Fruit fly (Drosophila melanogaster) whole organism, wandering third instar larva: ENCODE results near the gene cry.

Source experiments
- Abd-B ChIP-seq: fragments of >200 bp; optimal IDR thresholded peaks from 2 replicates; lab custom pipeline; 2017; ENCODE audit warnings: missing biosample characterization, missing genetic modification characterization
- CG32264 ChIP-seq: fragments of 200-800 bp; sonication (Bioruptor generic); optimal IDR thresholded peaks from 2 replicates; lab custom pipeline; 2016; ENCODE audit warnings: missing biosample characterization, missing genetic modification characterization
- CG9705 ChIP-seq: fragments of 200-800 bp; sonication (Bioruptor generic); optimal IDR thresholded peaks from 2 replicates; lab custom pipeline; 2018; ENCODE audit warnings: missing biosample characterization, mild to moderate bottlenecking, missing genetic modification characterization
- Dfd ChIP-seq: fragments of >200 bp; optimal IDR thresholded peaks from 2 replicates; lab custom pipeline; 2017; ENCODE audit warnings: missing biosample characterization, missing genetic modification characterization
- Dif ChIP-seq: fragments of 200-275, 200-300 bp; sonication (Bioruptor generic); optimal IDR thresholded peaks from 2 replicates; lab custom pipeline; 2018; ENCODE audit warnings: missing biosample characterization, missing genetic modification characterization; ENCODE audit not compliant: partially characterized antibody
- GATAd ChIP-seq: sonication (Bioruptor generic); optimal IDR thresholded peaks from 2 replicates; lab custom pipeline; 2016; ENCODE audit warnings: missing biosample characterization, missing genetic modification characterization
- HLH106 ChIP-seq: fragments of 200-800 bp; optimal IDR thresholded peaks from 3 replicates; lab custom pipeline; 2019; ENCODE audit warnings: missing biosample characterization, mild to moderate bottlenecking, missing genetic modification characterization, moderate library complexity
- Hnf4 ChIP-seq: fragments of 200-800 bp; sonication (Bioruptor generic); optimal IDR thresholded peaks from 2 replicates; lab custom pipeline; 2016; ENCODE audit warnings: missing biosample characterization, mild to moderate bottlenecking, missing genetic modification characterization
- Hr78 ChIP-seq: fragments of >200 bp; optimal IDR thresholded peaks from 2 replicates; lab custom pipeline; 2017; ENCODE audit warnings: missing biosample characterization, missing genetic modification characterization
- Hr83 ChIP-seq: fragments of 200-300 bp; sonication (Bioruptor generic); optimal IDR thresholded peaks from 2 replicates; lab custom pipeline; 2016; ENCODE audit warnings: missing biosample characterization, mild to moderate bottlenecking, missing genetic modification characterization, moderate library complexity; ENCODE audit not compliant: poor library complexity, severe bottlenecking
- Jra ChIP-seq: sonication (Bioruptor generic); optimal IDR thresholded peaks from 2 replicates; lab custom pipeline; 2016; ENCODE audit warnings: missing biosample characterization, missing genetic modification characterization
- Mio ChIP-seq: sonication (Bioruptor generic); optimal IDR thresholded peaks from 2 replicates; lab custom pipeline; 2016; ENCODE audit warnings: missing biosample characterization, missing genetic modification characterization
- Myc ChIP-seq: fragments of >200 bp; optimal IDR thresholded peaks from 2 replicates; lab custom pipeline; 2017
- N ChIP-seq: fragments of >200 bp; optimal IDR thresholded peaks from 2 replicates; lab custom pipeline; 2018; ENCODE audit warnings: missing biosample characterization, missing external identifiers, missing genetic modification characterization
- OdsH ChIP-seq: fragments of 200-800 bp; sonication (Bioruptor generic); optimal IDR thresholded peaks from 2 replicates; lab custom pipeline; 2016; ENCODE audit warnings: missing biosample characterization, mild to moderate bottlenecking, missing genetic modification characterization
- Rel ChIP-seq, 2 experiments: fragments of 200-800 bp; sonication (Bioruptor generic) in 1 of 2; optimal IDR thresholded peaks; 2 replicates in 1 of 2; 3 replicates in 1 of 2; lab custom pipeline; 2016 to 2019; ENCODE audit warnings: mild to moderate bottlenecking in 2 of 2, missing biosample characterization in 2 of 2, missing genetic modification characterization in 2 of 2, moderate library complexity in 1 of 2
- Sp1 ChIP-seq: fragments of 200-800 bp; sonication (Bioruptor generic); optimal IDR thresholded peaks from 3 replicates; lab custom pipeline; 2019; ENCODE audit warnings: missing biosample characterization, mild to moderate bottlenecking, missing genetic modification characterization, moderate library complexity
- Vsx2 ChIP-seq: fragments of 200-300, 225-300 bp; sonication (Bioruptor generic); optimal IDR thresholded peaks from 2 replicates; lab custom pipeline; 2018; ENCODE audit warnings: missing biosample characterization, missing genetic modification characterization; ENCODE audit not compliant: partially characterized antibody
- br ChIP-seq: fragments of 200-800 bp; sonication (Bioruptor generic); optimal IDR thresholded peaks from 2 replicates; lab custom pipeline; 2016; ENCODE audit warnings: missing biosample characterization, missing genetic modification characterization
- brk ChIP-seq: fragments of 200-800 bp; sonication (Bioruptor generic); optimal IDR thresholded peaks from 2 replicates; lab custom pipeline; 2016; ENCODE audit warnings: missing biosample characterization, mild to moderate bottlenecking, missing genetic modification characterization
- dl ChIP-seq, 2 experiments: fragments of 175-275, 200-275 bp in 1 of 2; fragments of 200-275 bp in 1 of 2; sonication (Bioruptor generic); optimal IDR thresholded peaks; lab custom pipeline; 2018; ENCODE audit warnings: mild to moderate bottlenecking in 2 of 2, missing biosample characterization in 2 of 2, missing genetic modification characterization in 2 of 2, moderate library complexity in 2 of 2; ENCODE audit not compliant: partially characterized antibody in 2 of 2, insufficient read depth in 1 of 2
- dmrt93B ChIP-seq: fragments of 200-800 bp; sonication (Bioruptor generic); optimal IDR thresholded peaks from 2 replicates; lab custom pipeline; 2018; ENCODE audit warnings: missing biosample characterization, mild to moderate bottlenecking, missing genetic modification characterization
- dsf ChIP-seq: sonication (Bioruptor generic); optimal IDR thresholded peaks from 2 replicates; lab custom pipeline; 2016; ENCODE audit warnings: missing biosample characterization, missing genetic modification characterization, borderline replicate concordance
- ey ChIP-seq: fragments of 200-800 bp; sonication (Bioruptor generic); optimal IDR thresholded peaks from 2 replicates; lab custom pipeline; 2016; ENCODE audit warnings: missing biosample characterization, missing genetic modification characterization
- foxo ChIP-seq, 2 experiments: fragments of 200-800 bp; sonication (Bioruptor generic); optimal IDR thresholded peaks; 2 replicates in 1 of 2; 3 replicates in 1 of 2; lab custom pipeline; 2016 to 2017; ENCODE audit warnings: missing biosample characterization in 2 of 2, missing genetic modification characterization in 2 of 2
- fru ChIP-seq: fragments of 200-800 bp; sonication (Bioruptor generic); optimal IDR thresholded peaks from 3 replicates; lab custom pipeline; 2016; ENCODE audit warnings: missing biosample characterization, mild to moderate bottlenecking, missing genetic modification characterization
- h ChIP-seq: fragments of 200-800 bp; sonication (Bioruptor generic); optimal IDR thresholded peaks from 3 replicates; lab custom pipeline; 2016; ENCODE audit warnings: missing biosample characterization, mild to moderate bottlenecking, missing genetic modification characterization
- jim ChIP-seq: fragments of 175-275, 200-325 bp; sonication (Bioruptor generic); optimal IDR thresholded peaks from 2 replicates; lab custom pipeline; 2016; ENCODE audit warnings: missing biosample characterization, mild to moderate bottlenecking, missing genetic modification characterization
- lola ChIP-seq: fragments of >200 bp; optimal IDR thresholded peaks from 2 replicates; lab custom pipeline; 2017; ENCODE audit warnings: missing biosample characterization, missing genetic modification characterization
- pan ChIP-seq: fragments of >200 bp; optimal IDR thresholded peaks from 2 replicates; lab custom pipeline; 2017
- psq ChIP-seq: fragments of 200-800 bp; sonication (Bioruptor generic); optimal IDR thresholded peaks from 3 replicates; lab custom pipeline; 2017; ENCODE audit warnings: missing biosample characterization, mild to moderate bottlenecking, missing genetic modification characterization, moderate library complexity
- rgr ChIP-seq: fragments of 200-800 bp; sonication (Bioruptor generic); optimal IDR thresholded peaks from 3 replicates; lab custom pipeline; 2016; ENCODE audit warnings: missing biosample characterization, mild to moderate bottlenecking, missing genetic modification characterization
- sage ChIP-seq: fragments of 200-800 bp; sonication (Bioruptor generic); optimal IDR thresholded peaks from 2 replicates; lab custom pipeline; 2016; ENCODE audit warnings: missing biosample characterization, mild to moderate bottlenecking, missing genetic modification characterization
- sv ChIP-seq: fragments of 200-800 bp; sonication (Bioruptor generic); optimal IDR thresholded peaks from 3 replicates; lab custom pipeline; 2016; ENCODE audit warnings: missing biosample characterization, missing genetic modification characterization
- tai ChIP-seq: sonication (Bioruptor generic); optimal IDR thresholded peaks from 2 replicates; lab custom pipeline; 2016; ENCODE audit warnings: missing biosample characterization, missing genetic modification characterization
- woc ChIP-seq: sonication (Bioruptor generic); optimal IDR thresholded peaks from 2 replicates; lab custom pipeline; 2016; ENCODE audit warnings: missing biosample characterization, mild to moderate bottlenecking, missing genetic modification characterization

Gene cry

dm6 chr3R:19180263-19180893, 31.6 kb upstream of the cry start, which contains the start of the genes CG5555 and myd (continued):
- TF ChIP-seq OdsH (GFP tag; lab: Kevin White, UChicago) (peak; percentile 64), GATAd (GFP tag; lab: Kevin White, UChicago) (peak; percentile 7), dsf (GFP tag; lab: Kevin White, UChicago) (peak; percentile 39), sv (GFP tag; lab: Kevin White, UChicago) (peak; percentile 10)

- no peak for TF ChIP-seq psq (GFP tag; lab: Kevin White, UChicago)
- peak; percentile 56 for TF ChIP-seq br
- peak; percentile 14 for TF ChIP-seq Hnf4 (GFP tag; lab: Kevin White, UChicago)
- peak; percentile 68 for TF ChIP-seq Sp1 (GFP tag; lab: Kevin White, UChicago)
- peak; percentile 62 for TF ChIP-seq rgr (GFP tag; lab: Kevin White, UChicago)
- TF ChIP-seq jim: no peak
- TF ChIP-seq Abd-B (GFP tag; lab: Kevin White, UChicago): no peak
- peak; percentile 58 for TF ChIP-seq dmrt93B (GFP tag; lab: Kevin White, UChicago)
- TF ChIP-seq dsf (GFP tag; lab: Kevin White, UChicago): no peak
- TF ChIP-seq OdsH (GFP tag; lab: Kevin White, UChicago): peak; percentile 73
- peak; percentile 42 for TF ChIP-seq woc
- peak; percentile 68 for TF ChIP-seq fru (GFP tag; lab: Kevin White, UChicago)
- TF ChIP-seq CG9705 (GFP tag; lab: Kevin White, UChicago): peak; percentile 18
- TF ChIP-seq lola (GFP tag; lab: Kevin White, UChicago): no peak
- peak; percentile 61 for TF ChIP-seq ey (GFP tag; lab: Kevin White, UChicago)
- TF ChIP-seq h (GFP tag; lab: Kevin White, UChicago): peak; percentile 84
- TF ChIP-seq Hr78 (GFP tag; lab: Kevin White, UChicago): no peak
- TF ChIP-seq Mio: no peak
- peak; percentile 68 for TF ChIP-seq HLH106
- peak; percentile 25 for TF ChIP-seq tai
- TF ChIP-seq sv (GFP tag; lab: Kevin White, UChicago): no peak
- TF ChIP-seq foxo (GFP tag; optimal IDR thresholded peaks at IDR 0.05; lab: Kevin White, UChicago): peak in 1 of 2 experiments; percentile 70
- TF ChIP-seq brk (GFP tag; lab: Kevin White, UChicago): peak; percentile 5
- no peak for TF ChIP-seq dl (GFP tag; optimal IDR thresholded peaks at IDR 0.05; lab: Kevin White, UChicago; ENCODE audit: insufficient read depth in 1 of 2, partially characterized antibody in 2 of 2)
- no peak for TF ChIP-seq N
- TF ChIP-seq, all 38 proteins: peak for 15
Observed at dm6 chr3R:19181214-19181613, 30.7 kb upstream of the cry start.

- TF ChIP-seq br (no peak), tai (no peak), rgr (GFP tag; lab: Kevin White, UChicago) (no peak), GATAd (GFP tag; lab: Kevin White, UChicago) (no peak), Myc (lab: Kevin White, UChicago) (no peak), Hnf4 (GFP tag; lab: Kevin White, UChicago) (no peak), HLH106 (no peak), Dfd (GFP tag; lab: Kevin White, UChicago) (no peak), Sp1 (GFP tag; lab: Kevin White, UChicago) (no peak), Jra (GFP tag; lab: Kevin White, UChicago) (no peak), sv (GFP tag; lab: Kevin White, UChicago) (no peak), dsf (GFP tag; lab: Kevin White, UChicago) (no peak), Abd-B (GFP tag; lab: Kevin White, UChicago) (no peak)
- TF ChIP-seq, all 38 proteins: peak for 0
Observed at dm6 chr3R:19182848-19183247, 29.1 kb upstream of the cry start.

- TF ChIP-seq woc (peak; percentile 75), CG9705 (GFP tag; lab: Kevin White, UChicago) (peak; percentile 53), tai (peak; percentile 34), sv (GFP tag; lab: Kevin White, UChicago) (no peak), h (GFP tag; lab: Kevin White, UChicago) (peak; percentile 86), rgr (GFP tag; lab: Kevin White, UChicago) (peak; percentile 75), Hnf4 (GFP tag; lab: Kevin White, UChicago) (peak; percentile 62), CG32264 (peak; percentile 21), pan (lab: Kevin White, UChicago) (no peak), fru (GFP tag; lab: Kevin White, UChicago) (peak; percentile 88), Hr78 (GFP tag; lab: Kevin White, UChicago) (no peak), Dif (GFP tag; lab: Kevin White, UChicago) (no peak), HLH106 (peak; percentile 52), Jra (GFP tag; lab: Kevin White, UChicago) (peak; percentile 17), Sp1 (GFP tag; lab: Kevin White, UChicago) (peak; percentile 86), Dfd (GFP tag; lab: Kevin White, UChicago) (no peak), lola (GFP tag; lab: Kevin White, UChicago) (no peak), dsf (GFP tag; lab: Kevin White, UChicago) (peak; percentile 13), br (peak; percentile 81), Abd-B (GFP tag; lab: Kevin White, UChicago) (no peak), Hr83 (no peak), Vsx2 (no peak), foxo (GFP tag; optimal IDR thresholded peaks at IDR 0.05; lab: Kevin White, UChicago) (peak in 1 of 2 experiments; percentile 70), sage (GFP tag; lab: Kevin White, UChicago) (peak; percentile 16), ey (GFP tag; lab: Kevin White, UChicago) (peak; percentile 82), Rel (GFP tag; optimal IDR thresholded peaks at IDR 0.05; lab: Kevin White, UChicago) (no peak), Rel (tag; optimal IDR thresholded peaks at IDR 0.05; lab: Kevin White, UChicago) (no peak), Myc (lab: Kevin White, UChicago) (no peak), Mio (no peak), GATAd (GFP tag; lab: Kevin White, UChicago) (no peak), jim (no peak), OdsH (GFP tag; lab: Kevin White, UChicago) (peak; percentile 80)
Observed at dm6 chr3R:19187717-19188149, 24.2 kb upstream of the cry start.
